Worm (Caenorhabditis elegans): Measurements from ENCODE around the gene unc-25.
A peak's percentile ranks its signal among the peaks of the same experiment; 100 is the strongest.

Gene unc-25

DNA sequence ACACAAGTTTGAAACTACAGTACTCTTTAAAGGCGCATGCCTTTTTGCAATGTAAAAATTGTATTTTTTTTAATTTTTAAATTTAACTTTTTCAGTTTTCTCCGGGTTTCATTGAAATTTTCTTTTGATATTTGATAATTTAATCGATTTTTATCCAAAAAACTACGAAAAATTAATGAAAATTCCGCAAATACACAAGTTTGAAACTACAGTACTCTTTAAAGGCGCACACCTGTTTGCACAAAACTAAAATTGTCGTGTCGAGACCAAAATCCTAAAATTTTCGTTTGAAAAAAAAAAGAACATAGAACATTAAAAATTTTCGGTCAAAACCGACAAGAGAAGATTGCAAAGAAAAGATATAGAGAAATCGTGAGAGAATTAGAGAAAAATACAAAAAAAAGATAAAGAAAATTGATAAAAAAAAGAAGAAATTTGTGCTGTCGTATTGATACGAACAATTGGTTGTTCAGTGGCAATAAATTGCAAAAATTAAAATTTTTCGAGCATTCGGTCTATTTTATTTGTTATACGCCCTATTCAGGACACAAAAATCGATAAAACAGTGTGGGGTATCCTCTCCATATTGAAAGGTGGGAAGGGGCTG is 25.1 kb downstream of the unc-25 start:
- TF ChIP-seq nhr-21 (tag; optimal IDR thresholded peaks at IDR 0.05), result peak; percentile 3
- TF ChIP-seq lsy-2 (tag; optimal IDR thresholded peaks at IDR 0.05), result peak in 1 of 2 experiments; percentile 12
- TF ChIP-seq elt-3 (tag; optimal IDR thresholded peaks at IDR 0.05), result no peak
- TF ChIP-seq mbf-1 (tag; optimal IDR thresholded peaks at IDR 0.05), result no peak
- TF ChIP-seq mab-5 (tag; optimal IDR thresholded peaks at IDR 0.05), result no peak
- TF ChIP-seq crh-2 (tag; optimal IDR thresholded peaks at IDR 0.05), result peak; percentile 40
- peak; percentile 83 for TF ChIP-seq fos-1 (tag; optimal IDR thresholded peaks at IDR 0.05)
- peak; percentile 25 for TF ChIP-seq gmeb-1 (tag; optimal IDR thresholded peaks at IDR 0.05)
- peak; percentile 3 for TF ChIP-seq C34F6.9 (tag; optimal IDR thresholded peaks at IDR 0.05)

DNA sequence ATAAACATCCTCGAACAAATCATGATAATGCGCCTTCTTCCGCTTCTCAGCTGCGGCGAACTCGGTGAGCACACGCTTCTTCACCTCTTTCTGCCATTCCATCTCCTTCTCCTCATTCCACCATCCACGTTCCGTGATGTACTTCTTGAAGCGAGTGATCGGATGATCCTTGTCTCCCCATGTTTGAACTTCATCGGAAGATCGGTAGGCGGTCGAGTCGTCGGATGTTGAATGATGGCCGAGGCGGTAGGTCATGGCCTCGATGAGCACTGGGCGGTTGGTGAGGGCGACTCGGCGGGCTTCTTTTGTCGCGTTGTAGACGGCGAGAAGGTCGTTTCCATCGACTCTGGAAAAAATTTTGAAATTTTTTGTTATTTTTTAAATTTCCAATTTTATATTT is 25.9 kb downstream of the unc-25 start:
- TF ChIP-seq nhr-25 (tag; optimal IDR thresholded peaks at IDR 0.05) (no peak), ama-1 (optimal IDR thresholded peaks at IDR 0.05) (no peak), nhr-237 (tag; optimal IDR thresholded peaks at IDR 0.05) (no peak), sma-3 (GFP tag; optimal IDR thresholded peaks at IDR 0.05) (no peak), elt-1 (tag; optimal IDR thresholded peaks at IDR 0.05) (no peak), skn-1 (tag; optimal IDR thresholded peaks at IDR 0.05) (no peak), aly-2 (tag; optimal IDR thresholded peaks at IDR 0.05) (no peak), gmeb-1 (tag; optimal IDR thresholded peaks at IDR 0.05) (no peak), dmd-4 (tag; optimal IDR thresholded peaks at IDR 0.05) (no peak), unc-39 (tag; optimal IDR thresholded peaks at IDR 0.05) (no peak), ceh-82 (tag; optimal IDR thresholded peaks at IDR 0.05) (no peak), ztf-11 (tag; optimal IDR thresholded peaks at IDR 0.05) (no peak), nhr-12 (tag; optimal IDR thresholded peaks at IDR 0.05) (no peak), alr-1 (tag; optimal IDR thresholded peaks at IDR 0.05) (no peak), crh-2 (tag; optimal IDR thresholded peaks at IDR 0.05) (no peak), C34F6.9 (tag; optimal IDR thresholded peaks at IDR 0.05) (no peak), R02D3.7 (tag; optimal IDR thresholded peaks at IDR 0.05) (no peak), lin-39 (tag; optimal IDR thresholded peaks at IDR 0.05) (no peak), nhr-77 (tag; optimal IDR thresholded peaks at IDR 0.05) (no peak), zag-1 (tag; optimal IDR thresholded peaks at IDR 0.05) (no peak)

DNA sequence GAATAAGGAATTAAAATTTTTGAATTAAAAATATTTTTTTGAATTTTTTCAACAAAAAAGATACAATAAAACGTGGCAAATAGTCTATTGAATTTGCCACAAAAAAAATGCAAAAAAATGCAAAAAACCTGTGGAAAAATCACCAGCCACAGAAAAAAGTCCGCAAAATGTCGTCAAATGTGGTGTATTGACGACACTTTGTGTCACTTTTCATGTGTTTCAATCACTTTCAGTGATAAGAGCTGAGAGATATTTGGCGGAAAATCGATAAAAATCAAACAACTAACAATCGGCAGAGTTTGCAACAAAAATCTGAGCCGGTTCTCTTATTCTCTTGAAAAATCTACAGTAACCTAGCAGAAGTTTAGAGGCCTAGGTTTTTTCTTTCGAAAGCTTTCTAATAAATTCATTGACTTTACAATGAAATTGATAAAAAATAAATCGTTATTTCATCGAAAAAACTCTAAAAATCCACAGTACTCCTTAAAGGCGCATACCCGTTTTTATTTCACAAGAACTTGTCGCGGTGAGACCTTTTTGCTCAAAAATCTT is 29.5 kb downstream of the unc-25 start:
- no peak for TF ChIP-seq alr-1 (tag; optimal IDR thresholded peaks at IDR 0.05)
- TF ChIP-seq ztf-4 (tag; optimal IDR thresholded peaks at IDR 0.05), result no peak
- peak; percentile 38 for TF ChIP-seq fos-1 (tag; optimal IDR thresholded peaks at IDR 0.05)
- no peak for TF ChIP-seq nhr-23 (tag; optimal IDR thresholded peaks at IDR 0.05)
- no peak for TF ChIP-seq ceh-82 (tag; optimal IDR thresholded peaks at IDR 0.05)
- peak; percentile 6 for TF ChIP-seq lin-13 (GFP tag; optimal IDR thresholded peaks at IDR 0.05)
- no peak for TF ChIP-seq sem-4 (tag; optimal IDR thresholded peaks at IDR 0.05)
- peak; percentile 20 for TF ChIP-seq nhr-129 (tag; optimal IDR thresholded peaks at IDR 0.05)
- TF ChIP-seq lsy-2 (tag; optimal IDR thresholded peaks at IDR 0.05), result peak; percentile 55 to 81
- TF ChIP-seq crh-2 (tag; optimal IDR thresholded peaks at IDR 0.05), result peak; percentile 37
- TF ChIP-seq C34F6.9 (tag; optimal IDR thresholded peaks at IDR 0.05), result peak; percentile 53
- peak; percentile 34 for TF ChIP-seq gmeb-1 (tag; optimal IDR thresholded peaks at IDR 0.05)
- peak; percentile 26 for TF ChIP-seq unc-55 (GFP tag; optimal IDR thresholded peaks at IDR 0.05)
- TF ChIP-seq ama-1 (optimal IDR thresholded peaks at IDR 0.05), result no peak
- no peak for TF ChIP-seq sma-9 (GFP tag; optimal IDR thresholded peaks at IDR 0.05)
- no peak for TF ChIP-seq sma-9 (tag; optimal IDR thresholded peaks at IDR 0.05)

DNA sequence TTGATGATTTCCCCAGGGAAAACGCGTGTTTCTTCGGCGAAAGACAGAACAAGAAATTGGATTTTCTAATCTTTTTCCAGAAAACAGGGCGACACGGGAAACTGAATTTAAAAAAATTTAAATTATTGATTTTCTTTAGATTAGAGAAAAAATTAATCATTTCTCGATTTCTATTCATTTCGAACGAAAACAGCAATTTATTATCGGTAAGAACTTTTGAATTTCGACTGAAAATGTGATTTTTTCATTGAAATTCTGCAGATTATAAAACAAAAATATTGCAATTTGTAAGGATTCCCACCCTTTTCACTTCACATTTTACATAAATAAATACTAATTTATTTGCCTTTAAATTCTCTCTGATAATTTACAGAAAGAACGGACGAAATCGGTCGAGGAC is 29.9 kb downstream of the unc-25 start, which contains the start of gene bckd-1A:
bckd-1A (minus strand) TSS at position 101 of the 400 bp plus-strand sequence.
- TF ChIP-seq fos-1 (tag; optimal IDR thresholded peaks at IDR 0.05) (no peak), nhr-25 (tag; optimal IDR thresholded peaks at IDR 0.05) (no peak), nhr-11 (tag; optimal IDR thresholded peaks at IDR 0.05) (no peak), sem-4 (tag; optimal IDR thresholded peaks at IDR 0.05) (no peak), gmeb-1 (tag; optimal IDR thresholded peaks at IDR 0.05) (no peak), alr-1 (tag; optimal IDR thresholded peaks at IDR 0.05) (no peak), Y55F3AM.14 (GFP tag; optimal IDR thresholded peaks at IDR 0.05) (no peak), nhr-23 (tag; optimal IDR thresholded peaks at IDR 0.05) (no peak), nhr-237 (tag; optimal IDR thresholded peaks at IDR 0.05) (no peak), lsy-2 (tag; optimal IDR thresholded peaks at IDR 0.05) (no peak), aly-2 (tag; optimal IDR thresholded peaks at IDR 0.05) (no peak), mdl-1 (tag; optimal IDR thresholded peaks at IDR 0.05) (no peak), ztf-1 (GFP tag; conservative IDR thresholded peaks at IDR 0.05) (no peak), mbf-1 (tag; optimal IDR thresholded peaks at IDR 0.05) (no peak), nhr-129 (tag; optimal IDR thresholded peaks at IDR 0.05) (no peak), nhr-12 (tag; optimal IDR thresholded peaks at IDR 0.05) (no peak)
